Fruit fly (Drosophila melanogaster): Measurements from ENCODE around the gene Gs1.
A peak's percentile ranks its signal among the peaks of the same experiment; 100 is the strongest.

Gs1 gene

dm6 chr2L:109098-109799 lies 22.6 kb upstream of the Gs1 start (continued):
- TF ChIP-seq CG14965 (GFP tag; optimal IDR thresholded peaks at IDR 0.05; ENCODE audit: borderline replicate concordance) (no peak), Camta (GFP tag; optimal IDR thresholded peaks at IDR 0.05) (no peak), CG7839 (tag; optimal IDR thresholded peaks at IDR 0.05) (no peak), tin (GFP tag; optimal IDR thresholded peaks at IDR 0.05) (no peak), mld (GFP tag; IDR thresholded peaks at IDR 0.05; ENCODE audit: partially characterized antibody) (no peak), HmgZ (tag; optimal IDR thresholded peaks at IDR 0.05) (no peak), CG16863 (GFP tag; optimal IDR thresholded peaks at IDR 0.05) (no peak), nmo (GFP tag; optimal IDR thresholded peaks at IDR 0.05) (no peak), CG12155 (GFP tag; optimal IDR thresholded peaks at IDR 0.05) (no peak), CG17568 (GFP tag; optimal IDR thresholded peaks at IDR 0.05) (no peak), CG1647 (GFP tag; optimal IDR thresholded peaks at IDR 0.05) (no peak), Max (GFP tag; optimal IDR thresholded peaks at IDR 0.05) (peak; percentile 61), ewg (GFP tag; optimal IDR thresholded peaks at IDR 0.05) (peak; percentile 57), Drgx (GFP tag; IDR thresholded peaks at IDR 0.05) (0 out of 2 replicates have a peak, but pooled peaks have one; percentile 10), ATbp (GFP tag; optimal IDR thresholded peaks at IDR 0.05) (no peak), CG4730 (GFP tag; IDR thresholded peaks at IDR 0.05) (no peak), Trl (optimal IDR thresholded peaks at IDR 0.05) (peak; percentile 9 to 56), Trl (GFP tag; optimal IDR thresholded peaks at IDR 0.05) (no peak), Hsf (GFP tag; optimal IDR thresholded peaks at IDR 0.05) (no peak), salm (tag; optimal IDR thresholded peaks at IDR 0.05) (no peak), unpg (GFP tag; optimal IDR thresholded peaks at IDR 0.05) (no peak), jigr1 (GFP tag; IDR thresholded peaks at IDR 0.05) (no peak), crol (GFP tag; IDR thresholded peaks at IDR 0.05) (no peak), exex (tag; optimal IDR thresholded peaks at IDR 0.05) (peak; percentile 84), nerfin-1 (tag; optimal IDR thresholded peaks at IDR 0.05) (no peak), emc (GFP tag; optimal IDR thresholded peaks at IDR 0.05) (no peak), Fer1 (GFP tag; optimal IDR thresholded peaks at IDR 0.05) (peak; percentile 32), CG13894 (tag; optimal IDR thresholded peaks at IDR 0.05) (peak; percentile 51), CG9817 (tag; optimal IDR thresholded peaks at IDR 0.05) (no peak), lola (GFP tag; optimal IDR thresholded peaks at IDR 0.05) (no peak), z (GFP tag; IDR thresholded peaks at IDR 0.05) (no peak), CG34224 (GFP tag; IDR thresholded peaks at IDR 0.05; ENCODE audit: partially characterized antibody) (peak; percentile 44; the same call in 1 of the 3 replicates), CG32767 (GFP tag; IDR thresholded peaks at IDR 0.05) (no peak; the same call in 1 of the 2 replicates), CG3838 (GFP tag; optimal IDR thresholded peaks at IDR 0.05) (no peak), ap (GFP tag; IDR thresholded peaks at IDR 0.05) (no peak), CG18619 (GFP tag; optimal IDR thresholded peaks at IDR 0.05) (no peak), B-H1 (GFP tag; IDR thresholded peaks at IDR 0.05) (no peak), ttk (GFP tag; IDR thresholded peaks at IDR 0.05) (no peak), tx (GFP tag; optimal IDR thresholded peaks at IDR 0.05) (peak; percentile 4), zf30C (GFP tag; optimal IDR thresholded peaks at IDR 0.05) (no peak), CG17829 (tag; optimal IDR thresholded peaks at IDR 0.05) (no peak), org-1 (GFP tag; optimal IDR thresholded peaks at IDR 0.05) (no peak), NC2β (GFP tag; optimal IDR thresholded peaks at IDR 0.05) (no peak), Eip74EF (GFP tag; optimal IDR thresholded peaks at IDR 0.05) (no peak), Hr78 (GFP tag; optimal IDR thresholded peaks at IDR 0.05) (no peak), CG10462 (GFP tag; optimal IDR thresholded peaks at IDR 0.05) (no peak), Hand (GFP tag; optimal IDR thresholded peaks at IDR 0.05) (no peak), Abd-B (GFP tag; optimal IDR thresholded peaks at IDR 0.05) (no peak), CG2116 (GFP tag; optimal IDR thresholded peaks at IDR 0.05) (no peak), Six4 (GFP tag; optimal IDR thresholded peaks at IDR 0.05) (no peak)

Data from whole organism, embryonic.